Fruit fly (Drosophila melanogaster) whole organism, wandering third instar larva: ENCODE measurements around the gene Acp76A.

Experiments
- Dfd ChIP-seq: fragments of >200 bp; optimal IDR thresholded peaks from 2 replicates; lab custom pipeline; 2017; ENCODE audit warnings: missing biosample characterization, missing genetic modification characterization
- Hr78 ChIP-seq: fragments of >200 bp; optimal IDR thresholded peaks from 2 replicates; lab custom pipeline; 2017; ENCODE audit warnings: missing biosample characterization, missing genetic modification characterization

DNA sequence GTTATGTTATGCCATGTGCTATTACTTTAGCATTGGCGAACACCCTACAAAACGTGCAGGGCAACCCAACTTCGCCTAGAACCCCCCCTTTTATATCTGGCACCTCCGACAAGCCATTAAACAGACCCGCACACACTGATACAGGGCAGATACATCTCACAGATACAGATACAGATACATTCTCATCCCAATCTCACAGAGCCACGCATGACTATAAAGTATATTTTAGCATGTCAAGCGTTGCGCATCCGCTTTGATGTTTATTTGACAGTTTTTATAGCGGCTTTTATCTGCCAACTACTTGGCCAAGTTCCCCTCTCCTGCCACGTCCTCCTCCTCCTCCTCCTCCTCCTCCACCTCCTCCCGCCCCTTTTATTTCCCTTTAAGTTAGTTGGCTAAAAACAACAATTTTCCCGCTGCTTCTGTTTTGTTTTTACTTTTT, 32.5 kb downstream of the Acp76A start:
- TF ChIP-seq Dfd (no peak), Hr78 (GFP tag; lab: Kevin White, UChicago) (no peak)
